Worm (Caenorhabditis elegans): ENCODE results near the gene F34H10.5.

ce11 chrX:9608127-9608526 is 27.3 kb upstream of the F34H10.5 start:
- TF ChIP-seq fax-1 (tag; optimal IDR thresholded peaks at IDR 0.05) (no peak), ceh-24 (tag; optimal IDR thresholded peaks at IDR 0.05) (no peak), tbx-7 (tag; optimal IDR thresholded peaks at IDR 0.05) (no peak), pros-1 (tag; optimal IDR thresholded peaks at IDR 0.05) (no peak), ceh-19 (GFP tag; optimal IDR thresholded peaks at IDR 0.05) (no peak), gmeb-2 (tag; optimal IDR thresholded peaks at IDR 0.05) (no peak), ama-1 (optimal IDR thresholded peaks at IDR 0.05) (no peak), pag-3 (tag; optimal IDR thresholded peaks at IDR 0.05; ENCODE audit: borderline replicate concordance) (no peak), ttx-3 (tag; optimal IDR thresholded peaks at IDR 0.05) (no peak)

All from whole organism, late embryonic.